Worm (Caenorhabditis elegans) whole organism, early embryonic: Measurements from ENCODE around the gene mlc-7.

Experiments
- B0310.2 ChIP-seq: sonication (generic microtip); optimal IDR thresholded peaks from 2 replicates; lab custom pipeline; 2016; ENCODE audit warnings: mild to moderate bottlenecking, missing genetic modification characterization, missing compliant biosample characterization
- ama-1 ChIP-seq: fragments of 150-350 bp; optimal IDR thresholded peaks from 2 replicates; lab custom pipeline; 2014
- ceh-36 ChIP-seq: sonication (generic microtip); optimal IDR thresholded peaks from 2 replicates; lab custom pipeline; 2016; ENCODE audit warnings: missing genetic modification characterization, inconsistent platforms, missing compliant biosample characterization
- ets-7 ChIP-seq: sonication (generic microtip); optimal IDR thresholded peaks from 2 replicates; lab custom pipeline; 2016; ENCODE audit warnings: missing genotype, missing genetic modification characterization, missing compliant biosample characterization
- hnd-1 ChIP-seq: sonication (generic microtip); optimal IDR thresholded peaks from 2 replicates; lab custom pipeline; 2016; ENCODE audit warnings: missing genetic modification characterization, missing compliant biosample characterization

DNA sequence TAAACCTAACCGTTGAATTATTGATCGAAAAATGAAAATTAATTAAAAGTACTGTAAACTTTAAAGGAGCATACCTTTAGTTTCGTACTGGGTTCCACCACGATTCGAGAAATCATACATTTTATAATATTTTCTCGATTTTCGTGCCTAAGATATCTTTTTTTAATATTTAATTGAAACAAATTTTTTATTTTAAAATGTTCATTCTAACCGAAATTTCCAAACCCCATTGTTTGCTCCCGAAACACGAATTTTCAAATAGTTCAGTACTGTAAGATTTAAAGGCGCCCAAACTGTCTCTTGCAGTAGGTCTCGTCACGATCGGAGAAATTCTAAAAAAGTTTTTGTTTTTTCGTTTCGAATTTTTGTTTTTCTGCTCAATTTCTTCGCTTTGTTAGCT, 36.3 kb upstream of the mlc-7 start:
- TF ChIP-seq hnd-1 (tag; lab: Kevin White, UChicago) (no peak), ets-7 (tag; lab: Kevin White, UChicago) (no peak), B0310.2 (tag; lab: Kevin White, UChicago) (no peak), ceh-36 (tag; lab: Kevin White, UChicago) (no peak), ama-1 (lab: Kevin White, UChicago) (no peak)
